Fruit fly (Drosophila melanogaster) whole organism, wandering third instar larva: ENCODE measurements around the gene Gbeta5.

ENCODE experiments used
- CG9705 ChIP-seq: fragments of 200-800 bp; sonication (Bioruptor generic); optimal IDR thresholded peaks from 2 replicates; lab custom pipeline; 2018; ENCODE audit warnings: missing biosample characterization, mild to moderate bottlenecking, missing genetic modification characterization
- CrebA ChIP-seq: fragments of 200-800 bp; sonication (Bioruptor generic); optimal IDR thresholded peaks from 2 replicates; lab custom pipeline; 2016; ENCODE audit warnings: missing biosample characterization, mild to moderate bottlenecking, missing genetic modification characterization, borderline replicate concordance
- HLH106 ChIP-seq: fragments of 200-800 bp; optimal IDR thresholded peaks from 3 replicates; lab custom pipeline; 2019; ENCODE audit warnings: missing biosample characterization, mild to moderate bottlenecking, missing genetic modification characterization, moderate library complexity
- Mio ChIP-seq: sonication (Bioruptor generic); optimal IDR thresholded peaks from 2 replicates; lab custom pipeline; 2016; ENCODE audit warnings: missing biosample characterization, missing genetic modification characterization
- Myc ChIP-seq: fragments of >200 bp; optimal IDR thresholded peaks from 2 replicates; lab custom pipeline; 2017
- Sp1 ChIP-seq: fragments of 200-800 bp; sonication (Bioruptor generic); optimal IDR thresholded peaks from 3 replicates; lab custom pipeline; 2019; ENCODE audit warnings: missing biosample characterization, mild to moderate bottlenecking, missing genetic modification characterization, moderate library complexity
- foxo ChIP-seq, 2 experiments: fragments of 200-800 bp; sonication (Bioruptor generic); optimal IDR thresholded peaks; 2 replicates in 1 of 2; 3 replicates in 1 of 2; lab custom pipeline; 2016 to 2017; ENCODE audit warnings: missing biosample characterization in 2 of 2, missing genetic modification characterization in 2 of 2
- h ChIP-seq: fragments of 200-800 bp; sonication (Bioruptor generic); optimal IDR thresholded peaks from 3 replicates; lab custom pipeline; 2016; ENCODE audit warnings: missing biosample characterization, mild to moderate bottlenecking, missing genetic modification characterization
- lola ChIP-seq: fragments of >200 bp; optimal IDR thresholded peaks from 2 replicates; lab custom pipeline; 2017; ENCODE audit warnings: missing biosample characterization, missing genetic modification characterization
- pan ChIP-seq: fragments of >200 bp; optimal IDR thresholded peaks from 2 replicates; lab custom pipeline; 2017
- psq ChIP-seq: fragments of 200-800 bp; sonication (Bioruptor generic); optimal IDR thresholded peaks from 3 replicates; lab custom pipeline; 2017; ENCODE audit warnings: missing biosample characterization, mild to moderate bottlenecking, missing genetic modification characterization, moderate library complexity
- rgr ChIP-seq: fragments of 200-800 bp; sonication (Bioruptor generic); optimal IDR thresholded peaks from 3 replicates; lab custom pipeline; 2016; ENCODE audit warnings: missing biosample characterization, mild to moderate bottlenecking, missing genetic modification characterization
- usp ChIP-seq: fragments of >200 bp; optimal IDR thresholded peaks from 2 replicates; lab custom pipeline; 2017; ENCODE audit warnings: missing biosample characterization, missing genetic modification characterization

dm6 chrX:8141353-8142066, 10.6 kb downstream of the Gbeta5 start:
- TF ChIP-seq psq: peak; percentile 29
- TF ChIP-seq pan (lab: Kevin White, UChicago): no peak
- TF ChIP-seq Mio (GFP tag; lab: Kevin White, UChicago): no peak
- TF ChIP-seq h: peak; percentile 67
- TF ChIP-seq Myc (lab: Kevin White, UChicago): no peak
- no peak for TF ChIP-seq usp (GFP tag; lab: Kevin White, UChicago)
- TF ChIP-seq Sp1 (GFP tag; lab: Kevin White, UChicago): peak; percentile 65
- peak in 1 of 2 experiments; percentile 67 for TF ChIP-seq foxo (GFP tag; optimal IDR thresholded peaks at IDR 0.05; lab: Kevin White, UChicago)
- TF ChIP-seq HLH106 (tag; lab: Kevin White, UChicago): peak; percentile 38
- peak; percentile 72 for TF ChIP-seq rgr
- TF ChIP-seq lola (GFP tag; lab: Kevin White, UChicago): no peak
- no peak for TF ChIP-seq CrebA (GFP tag; lab: Kevin White, UChicago)
- TF ChIP-seq CG9705 (GFP tag; lab: Kevin White, UChicago): peak; percentile 39
